Worm (Caenorhabditis elegans): ENCODE results near the gene exh-1.
A peak's percentile ranks its signal among the peaks of the same experiment; 100 is the strongest.

The exh-1 gene

ce11 chrV:3124912-3125311 lies 32.0 kb upstream of the exh-1 start, which contains the start of gene Y73C8C.12:
TSS of gene Y73C8C.12 (plus strand) at chrV:3125212.
- TF ChIP-seq pqm-1 (tag; optimal IDR thresholded peaks at IDR 0.05): no peak
- TF ChIP-seq aha-1 (tag): peak; percentile 28

- TF ChIP-seq D1046.2 (GFP tag; IDR thresholded peaks at IDR 0.05) (no peak), nhr-28 (tag; optimal IDR thresholded peaks at IDR 0.05) (peak; percentile 64), aha-1 (tag) (peak; percentile 32)
Measured at ce11 chrV:3127670-3128069, 29.2 kb upstream of the exh-1 start, which contains the start of gene Y73C8C.10. TSS of gene Y73C8C.10 (minus strand) at chrV:3127770.

- TF ChIP-seq ztf-7 (tag; optimal IDR thresholded peaks at IDR 0.05) (no peak), snpc-1.2 (GFP tag; IDR thresholded peaks at IDR 0.05) (no peak), Y48G9A.11 (GFP tag; IDR thresholded peaks at IDR 0.05) (no peak), F49E8.2 (tag; optimal IDR thresholded peaks at IDR 0.05; ENCODE audit: borderline replicate concordance) (no peak), ceh-32 (tag; optimal IDR thresholded peaks at IDR 0.05; ENCODE audit: poor library complexity) (no peak), F26F4.8 (GFP tag; conservative IDR thresholded peaks at IDR 0.05) (no peak), Y75B8A.6 (GFP tag; IDR thresholded peaks at IDR 0.05) (no peak), nhr-237 (tag; optimal IDR thresholded peaks at IDR 0.05) (no peak), nhr-6 (tag; optimal IDR thresholded peaks at IDR 0.05) (no peak), daf-12 (tag; optimal IDR thresholded peaks at IDR 0.05) (no peak), lin-29 (GFP tag; IDR thresholded peaks at IDR 0.05) (no peak), daf-16 (GFP tag; optimal IDR thresholded peaks at IDR 0.05) (no peak), daf-16 (tag; optimal IDR thresholded peaks at IDR 0.05) (no peak)
Measured at ce11 chrV:3128803-3129202, 28.1 kb upstream of the exh-1 start, which contains the start of gene tat-6. TSS of gene tat-6 (plus strand) at chrV:3129103.

ce11 chrV:3132116-3132515 lies 24.8 kb upstream of the exh-1 start:
- no peak for TF ChIP-seq Y5F2A.4 (GFP tag; optimal IDR thresholded peaks at IDR 0.05)
- 0 out of 2 replicates have a peak, but pooled peaks have one; percentile 11 for TF ChIP-seq egl-43 (GFP tag; IDR thresholded peaks at IDR 0.05)
- no peak for TF ChIP-seq nhr-28 (tag; optimal IDR thresholded peaks at IDR 0.05)
- no peak for TF ChIP-seq unc-62 (GFP tag; optimal IDR thresholded peaks at IDR 0.05 in 1 of 2)
- no peak for TF ChIP-seq unc-62 (tag; optimal IDR thresholded peaks at IDR 0.05)
- no peak for TF ChIP-seq lin-29 (GFP tag; IDR thresholded peaks at IDR 0.05)
- no peak for TF ChIP-seq zip-2 (tag; optimal IDR thresholded peaks at IDR 0.05)
- no peak for TF ChIP-seq F37D6.2 (tag; optimal IDR thresholded peaks at IDR 0.05)
- TF ChIP-seq zfp-3 (GFP tag; conservative IDR thresholded peaks at IDR 0.05): no peak
- peak; percentile 62; the same call in 1 of the 2 replicates for TF ChIP-seq F44E2.7 (GFP tag; IDR thresholded peaks at IDR 0.05)
- no peak for TF ChIP-seq ctbp-1 (GFP tag; IDR thresholded peaks at IDR 0.05)
- TF ChIP-seq T20F7.1 (GFP tag; optimal IDR thresholded peaks at IDR 0.05): no peak
- no peak for TF ChIP-seq tra-1 (GFP tag; IDR thresholded peaks at IDR 0.05)
- TF ChIP-seq set-16 (GFP tag; IDR thresholded peaks at IDR 0.05): peak; percentile 99
- TF ChIP-seq Y48G9A.11 (GFP tag; IDR thresholded peaks at IDR 0.05): peak; percentile 41; the same call in 1 of the 2 replicates

- TF ChIP-seq dmd-9 (GFP tag; IDR thresholded peaks at IDR 0.05) (no peak), set-16 (GFP tag; IDR thresholded peaks at IDR 0.05) (peak; percentile 76), madf-5 (GFP tag; IDR thresholded peaks at IDR 0.05) (no peak), mxl-3 (GFP tag; optimal IDR thresholded peaks at IDR 0.05) (no peak), aha-1 (tag) (no peak)
Measured at ce11 chrV:3133293-3133755, 23.6 kb upstream of the exh-1 start, which contains the start of gene F02C9.2. TSS of gene F02C9.2 (plus strand) at chrV:3133705.

ce11 chrV:3138488-3138887 lies 18.4 kb upstream of the exh-1 start, which contains the start of the genes irld-3 and F02C9.1:
TSS of gene irld-3 (minus strand) at chrV:3138588.
TSS of gene F02C9.1 (plus strand) at chrV:3138703.
- TF ChIP-seq nhr-42 (GFP tag; IDR thresholded peaks at IDR 0.05) (no peak), unc-62 (GFP tag; optimal IDR thresholded peaks at IDR 0.05 in 1 of 2) (peak in 1 of 2 experiments; percentile 39), unc-62 (tag; optimal IDR thresholded peaks at IDR 0.05) (no peak), T20F7.1 (GFP tag; optimal IDR thresholded peaks at IDR 0.05) (no peak), set-16 (GFP tag; IDR thresholded peaks at IDR 0.05) (no peak), lin-15B (tag; optimal IDR thresholded peaks at IDR 0.05) (no peak), fkh-10 (GFP tag; optimal IDR thresholded peaks at IDR 0.05) (no peak), arid-1 (GFP tag; conservative IDR thresholded peaks at IDR 0.05) (no peak)
